Worm (Caenorhabditis elegans): ENCODE results near the gene del-8.
A peak's percentile ranks its signal among the peaks of the same experiment; 100 is the strongest.

del-8 gene

DNA sequence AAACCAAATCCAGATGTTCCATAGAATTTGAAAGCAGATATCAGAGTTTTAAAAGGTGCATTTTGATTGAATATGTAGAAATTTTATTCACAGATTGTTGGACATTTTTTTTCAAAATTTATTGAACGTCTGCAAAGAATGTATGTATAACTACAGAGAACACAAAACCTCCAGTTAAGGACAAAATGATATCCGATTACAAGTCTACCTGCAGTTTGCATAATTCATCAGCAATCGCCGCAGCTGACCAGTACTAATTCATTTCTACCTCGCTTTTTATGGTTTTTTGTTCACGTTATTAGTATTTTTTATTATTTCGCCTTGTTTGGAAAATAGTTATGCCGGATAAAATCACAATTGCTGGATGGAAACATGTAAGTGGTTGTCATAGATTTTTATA is at the start of gene del-8:
Gene del-8 (plus strand): TSS at position 301 of the 400 bp plus-strand sequence.
- TF ChIP-seq saeg-2 (GFP tag; IDR thresholded peaks at IDR 0.05) (no peak), tag-97 (GFP tag; IDR thresholded peaks at IDR 0.05) (no peak), rbr-2 (tag; optimal IDR thresholded peaks at IDR 0.05) (no peak), mdl-1 (tag; optimal IDR thresholded peaks at IDR 0.05) (no peak), zip-2 (tag; optimal IDR thresholded peaks at IDR 0.05) (no peak), aha-1 (tag) (no peak), lin-29 (GFP tag; IDR thresholded peaks at IDR 0.05) (no peak), fos-1 (tag; optimal IDR thresholded peaks at IDR 0.05) (no peak), spr-3 (GFP tag; optimal IDR thresholded peaks at IDR 0.05) (no peak), set-16 (GFP tag; IDR thresholded peaks at IDR 0.05) (no peak), snpc-1.2 (GFP tag; IDR thresholded peaks at IDR 0.05) (no peak), daf-16 (GFP tag; optimal IDR thresholded peaks at IDR 0.05) (no peak), daf-16 (tag; optimal IDR thresholded peaks at IDR 0.05) (no peak), sdz-12 (GFP tag; optimal IDR thresholded peaks at IDR 0.05) (no peak), ama-1 (optimal IDR thresholded peaks at IDR 0.05) (no peak), F26F4.8 (GFP tag; conservative IDR thresholded peaks at IDR 0.05) (no peak), dve-1 (tag; optimal IDR thresholded peaks at IDR 0.05; ENCODE audit: insufficient read depth) (no peak)

DNA sequence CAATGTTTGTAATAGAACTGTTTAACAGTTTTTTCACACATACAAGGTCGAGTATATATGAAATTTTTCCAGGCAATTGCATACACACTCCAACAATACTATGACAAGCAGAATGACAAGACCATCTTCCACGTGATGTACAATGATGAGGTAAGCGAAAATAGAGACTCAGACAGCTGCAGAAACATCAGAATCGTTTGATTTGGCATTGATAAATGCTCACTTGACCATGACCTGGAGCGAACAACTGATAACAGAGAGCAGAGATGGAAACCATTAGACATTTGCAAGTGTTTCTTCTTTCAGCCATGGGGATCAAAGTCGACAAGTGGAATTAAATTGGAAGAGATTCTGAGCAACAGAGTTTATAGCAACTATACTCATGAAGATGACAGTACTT is 48.8 kb upstream of the del-8 start:
- TF ChIP-seq R02D3.7 (tag; optimal IDR thresholded peaks at IDR 0.05) (no peak), zip-2 (tag; optimal IDR thresholded peaks at IDR 0.05) (no peak), lsy-2 (tag; optimal IDR thresholded peaks at IDR 0.05) (peak in 1 of 2 experiments; percentile 39), dmd-6 (GFP tag; IDR thresholded peaks at IDR 0.05) (peak; percentile 94), daf-16 (GFP tag; optimal IDR thresholded peaks at IDR 0.05) (no peak), daf-16 (tag; optimal IDR thresholded peaks at IDR 0.05) (peak; percentile 87), pqm-1 (tag; optimal IDR thresholded peaks at IDR 0.05) (peak; percentile 76), nhr-77 (tag; optimal IDR thresholded peaks at IDR 0.05) (peak; percentile 80), mxl-3 (GFP tag; optimal IDR thresholded peaks at IDR 0.05) (peak; percentile 70), nhr-41 (GFP tag; IDR thresholded peaks at IDR 0.05) (peak; percentile 24; the same call in 1 of the 2 replicates), hlh-11 (tag; optimal IDR thresholded peaks at IDR 0.05) (peak; percentile 93), nhr-111 (GFP tag; optimal IDR thresholded peaks at IDR 0.05) (no peak), F44E2.7 (GFP tag; IDR thresholded peaks at IDR 0.05) (no peak), php-3 (GFP tag; IDR thresholded peaks at IDR 0.05) (peak; percentile 60; the same call in 1 of the 2 replicates), tra-1 (GFP tag; IDR thresholded peaks at IDR 0.05) (peak; percentile 69), hif-1 (tag; optimal IDR thresholded peaks at IDR 0.05) (peak in 1 of 2 experiments; percentile 22), hlh-30 (tag; optimal IDR thresholded peaks at IDR 0.05; ENCODE audit: insufficient read depth) (peak; percentile 89), fos-1 (tag; optimal IDR thresholded peaks at IDR 0.05) (no peak), unc-62 (GFP tag; optimal IDR thresholded peaks at IDR 0.05 in 1 of 2) (peak in 1 of 2 experiments; percentile 95), unc-62 (tag; optimal IDR thresholded peaks at IDR 0.05) (no peak), daf-8 (GFP tag; IDR thresholded peaks at IDR 0.05) (no peak), lim-7 (GFP tag; IDR thresholded peaks at IDR 0.05) (no peak), mdl-1 (tag; optimal IDR thresholded peaks at IDR 0.05) (peak in 1 of 2 experiments; percentile 86), mes-2 (tag; optimal IDR thresholded peaks at IDR 0.05; ENCODE audit: poor library complexity, severe bottlenecking) (peak; percentile 53), mep-1 (tag; optimal IDR thresholded peaks at IDR 0.05) (peak; percentile 57), nhr-28 (tag; optimal IDR thresholded peaks at IDR 0.05) (peak; percentile 86), cey-2 (tag; optimal IDR thresholded peaks at IDR 0.05; ENCODE audit: borderline replicate concordance, insufficient read depth) (no peak), dve-1 (tag; optimal IDR thresholded peaks at IDR 0.05; ENCODE audit: insufficient read depth) (peak; percentile 89), ztf-11 (tag; optimal IDR thresholded peaks at IDR 0.05) (no peak), aha-1 (tag) (peak; percentile 45), unc-39 (tag; optimal IDR thresholded peaks at IDR 0.05) (no peak)

Measured in whole organism, L4 larva.